Fruit fly (Drosophila melanogaster): ENCODE measurements around the gene wts.

The wts gene

dm6 chr3R:30802115-30802682, 4.2 kb downstream of the wts start (continued):
- TF ChIP-seq H15 (GFP tag; IDR thresholded peaks at IDR 0.05) (no peak), salm (tag; optimal IDR thresholded peaks at IDR 0.05) (no peak), BEAF-32 (GFP tag; optimal IDR thresholded peaks at IDR 0.05) (no peak), CrebB (tag; optimal IDR thresholded peaks at IDR 0.05) (peak; percentile 38), gfzf (GFP tag; optimal IDR thresholded peaks at IDR 0.05) (no peak), rib (GFP tag; IDR thresholded peaks at IDR 0.05) (peak; percentile 86), ftz-f1 (GFP tag; optimal IDR thresholded peaks at IDR 0.05) (peak; percentile 19), CG11560 (tag; IDR thresholded peaks at IDR 0.05) (no peak), CG15269 (tag; optimal IDR thresholded peaks at IDR 0.05) (peak; percentile 8), Dip2 (GFP tag; IDR thresholded peaks at IDR 0.05) (no peak), chm (GFP tag; IDR thresholded peaks at IDR 0.05) (no peak), maf-S (GFP tag; optimal IDR thresholded peaks at IDR 0.05) (peak; percentile 22), Hand (GFP tag; optimal IDR thresholded peaks at IDR 0.05) (no peak), CG11398 (GFP tag; optimal IDR thresholded peaks at IDR 0.05) (peak; percentile 20), CG7372 (GFP tag; IDR thresholded peaks at IDR 0.05) (no peak), MBD-R2 (GFP tag; IDR thresholded peaks at IDR 0.05) (no peak; the same call in 1 of the 2 replicates), Opbp (GFP tag; IDR thresholded peaks at IDR 0.05; ENCODE audit: partially characterized antibody) (no peak), CG15479 (GFP tag; optimal IDR thresholded peaks at IDR 0.05) (no peak), lbe (GFP tag; optimal IDR thresholded peaks at IDR 0.05) (no peak), Oaz (GFP tag; IDR thresholded peaks at IDR 0.05) (no peak), grn (GFP tag; optimal IDR thresholded peaks at IDR 0.05) (no peak), CG8281 (tag; optimal IDR thresholded peaks at IDR 0.05) (no peak), sug (tag; optimal IDR thresholded peaks at IDR 0.05) (peak; percentile 72), CG14441 (GFP tag; IDR thresholded peaks at IDR 0.05) (no peak), ken (GFP tag; IDR thresholded peaks at IDR 0.05) (no peak), CG13296 (GFP tag; optimal IDR thresholded peaks at IDR 0.05) (peak; percentile 51), tio (GFP tag; optimal IDR thresholded peaks at IDR 0.05) (peak; percentile 11), Max (GFP tag; optimal IDR thresholded peaks at IDR 0.05) (peak; percentile 3), CG12071 (GFP tag; optimal IDR thresholded peaks at IDR 0.05) (peak; percentile 28), bcd (GFP tag; optimal IDR thresholded peaks at IDR 0.05) (peak; percentile 25), gsb (GFP tag; IDR thresholded peaks at IDR 0.05) (0 out of 2 replicates have a peak, but pooled peaks have one; percentile 48), ATbp (GFP tag; optimal IDR thresholded peaks at IDR 0.05) (no peak), bbx (GFP tag; IDR thresholded peaks at IDR 0.05; ENCODE audit: partially characterized antibody) (no peak), toy (GFP tag; IDR thresholded peaks at IDR 0.05) (0 out of 2 replicates have a peak, but pooled peaks have one; percentile 16), zfh1 (GFP tag; IDR thresholded peaks at IDR 0.05) (no peak; the same call in 2 of the 3 replicates), CG17568 (GFP tag; optimal IDR thresholded peaks at IDR 0.05) (peak; percentile 30), CG6813 (GFP tag; optimal IDR thresholded peaks at IDR 0.05) (peak; percentile 40), CG9437 (GFP tag; optimal IDR thresholded peaks at IDR 0.05) (no peak), CG10979 (tag; optimal IDR thresholded peaks at IDR 0.05) (no peak), scrt (GFP tag; optimal IDR thresholded peaks at IDR 0.05) (peak; percentile 29), Hmx (GFP tag; optimal IDR thresholded peaks at IDR 0.05) (no peak), yki (optimal IDR thresholded peaks at IDR 0.05) (no peak), wek (GFP tag; optimal IDR thresholded peaks at IDR 0.05) (no peak), seq (GFP tag; IDR thresholded peaks at IDR 0.05) (peak; percentile 42; the same call in 1 of the 2 replicates), CG18619 (GFP tag; optimal IDR thresholded peaks at IDR 0.05) (peak; percentile 50), grau (tag; optimal IDR thresholded peaks at IDR 0.05) (no peak), h (optimal IDR thresholded peaks at IDR 0.05) (no peak), tna (GFP tag; IDR thresholded peaks at IDR 0.05; ENCODE audit: partially characterized antibody) (no peak), HmgD (GFP tag; optimal IDR thresholded peaks at IDR 0.05) (no peak), CG14050 (GFP tag; IDR thresholded peaks at IDR 0.05) (no peak), CG18262 (tag; optimal IDR thresholded peaks at IDR 0.05) (no peak)

All from whole organism, embryonic.